Fruit fly (Drosophila melanogaster): ENCODE measurements around the gene CG13285.

DNA sequence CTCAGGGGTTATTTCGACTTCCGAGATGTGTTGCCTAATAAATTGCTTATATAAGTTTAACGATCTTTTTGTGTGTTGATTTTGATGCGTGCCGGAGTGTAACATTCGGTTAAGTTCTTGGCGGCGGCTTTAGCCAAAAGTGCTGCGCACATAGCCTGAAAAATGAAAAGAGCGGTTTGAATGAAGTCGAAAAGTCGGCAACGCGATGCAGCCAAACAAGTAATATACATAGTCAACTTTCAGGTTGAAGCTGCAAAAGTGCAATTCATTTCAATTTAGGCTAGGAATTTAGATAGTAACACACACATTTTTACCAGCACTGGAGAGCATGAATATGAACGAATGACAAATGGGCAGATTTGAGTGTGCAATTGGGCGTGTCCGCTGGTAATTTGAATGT is 1.3 kb downstream of the CG13285 start:
- TF ChIP-seq CG8478 (optimal IDR thresholded peaks at IDR 0.05): no peak
- no peak for TF ChIP-seq CTCF (optimal IDR thresholded peaks at IDR 0.05)
